Fruit fly (Drosophila melanogaster) whole organism, pupa: ENCODE results near the gene rst.

Experiments used
- CG10348 ChIP-seq: fragments of 200-800 bp; sonication (Bioruptor generic); IDR thresholded peaks from 2 replicates; pipeline ENCODE4 v1.3.6; 2022; ENCODE audit warnings: missing biosample characterization, missing genetic modification characterization
- CG8159 ChIP-seq: fragments of 200-800 bp; sonication (Bioruptor generic); optimal IDR thresholded peaks from 3 replicates; lab custom pipeline; 2018; ENCODE audit warnings: missing biosample characterization, mild to moderate bottlenecking, missing genetic modification characterization, moderate library complexity
- D1 ChIP-seq: fragments of 200-800 bp; sonication (Bioruptor generic); optimal IDR thresholded peaks from 2 replicates; lab custom pipeline; 2018; ENCODE audit warnings: missing biosample characterization, mild to moderate bottlenecking, missing genetic modification characterization, moderate library complexity
- Ets98B ChIP-seq: fragments of 200-800 bp; sonication (Bioruptor generic); IDR thresholded peaks from 2 replicates; pipeline ENCODE4 v1.3.6; 2022; ENCODE audit warnings: missing biosample characterization, missing genetic modification characterization
- Snoo ChIP-seq: fragments of 200-800 bp; sonication (Bioruptor generic); optimal IDR thresholded peaks from 3 replicates; lab custom pipeline; 2017; ENCODE audit warnings: missing biosample characterization, mild to moderate bottlenecking, missing genetic modification characterization, inconsistent platforms

- no peak for TF ChIP-seq Snoo (tag; lab: Kevin White, UChicago)
- TF ChIP-seq CG10348 (GFP tag; lab: Robert Waterston, UW) = no peak
- TF ChIP-seq D1 = no peak
- no peak for TF ChIP-seq Ets98B (GFP tag; lab: Robert Waterston, UW)
- no peak for TF ChIP-seq CG8159 (tag; lab: Kevin White, UChicago)
Measured at dm6 chrX:3022464-3022863, 48.8 kb upstream of the rst start.
